Worm (Caenorhabditis elegans): ENCODE measurements around the gene R151.10.

DNA sequence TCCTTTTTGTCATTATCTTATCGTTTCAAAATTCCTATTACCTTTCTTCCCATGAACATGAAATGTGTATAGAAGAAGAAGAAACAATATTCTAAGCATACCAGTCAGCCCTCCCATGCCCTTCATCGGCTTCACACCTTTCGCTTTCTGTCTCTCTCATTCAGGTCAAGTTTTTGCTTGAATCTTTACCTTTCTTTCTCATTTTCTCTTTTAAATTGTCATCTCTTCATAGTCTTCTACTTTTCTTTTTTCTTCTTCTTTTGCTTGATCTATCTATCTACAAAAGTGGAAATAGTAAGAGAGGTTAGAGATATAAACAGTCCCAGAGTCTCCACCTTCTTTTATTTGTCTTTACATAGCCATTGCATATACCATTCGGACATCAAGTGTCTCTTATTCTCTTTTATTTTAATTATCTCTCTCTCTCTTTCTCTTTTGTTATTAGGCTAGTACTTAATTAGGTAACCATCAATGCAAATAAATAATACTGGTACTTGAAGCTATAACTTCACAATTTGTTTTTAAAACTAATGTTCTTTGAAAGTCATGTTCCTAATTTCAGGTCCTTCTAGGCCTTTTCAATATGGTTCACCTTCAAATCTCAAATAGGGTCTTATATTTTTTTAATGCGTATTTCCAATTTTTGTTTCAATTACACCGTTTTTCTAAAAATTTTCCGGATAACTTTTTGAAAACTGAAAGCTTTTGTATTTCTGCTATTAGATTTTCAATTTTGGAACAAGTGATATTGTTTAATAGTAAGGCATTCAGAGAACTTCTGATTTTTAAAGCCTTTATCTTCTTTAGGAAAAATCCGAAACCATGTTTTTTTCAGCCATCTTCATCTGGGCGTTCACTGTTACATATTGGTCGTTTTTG, 29.1 kb downstream of the R151.10 start, which contains the start of gene dpy-31:
- TF ChIP-seq ama-1 (optimal IDR thresholded peaks at IDR 0.05), result no peak
- no peak for TF ChIP-seq nhr-28 (tag; optimal IDR thresholded peaks at IDR 0.05)
